Fruit fly (Drosophila melanogaster) Kc167 (cell line): ENCODE measurements around the gene tbrd-1.

ENCODE experiments used
- Myc ChIP-seq: fragments of >200 bp; optimal IDR thresholded peaks from 2 replicates; lab custom pipeline; 2017; ENCODE audit warnings: missing external identifiers
- h ChIP-seq: fragments of >200 bp; optimal IDR thresholded peaks from 3 replicates; lab custom pipeline; 2018; ENCODE audit warnings: missing external identifiers
- insv ChIP-seq: fragments of >200 bp; optimal IDR thresholded peaks from 3 replicates; lab custom pipeline; 2018; ENCODE audit warnings: missing external identifiers
- psq ChIP-seq: fragments of >200 bp; optimal IDR thresholded peaks from 2 replicates; lab custom pipeline; 2017; ENCODE audit warnings: missing external identifiers

- TF ChIP-seq psq (lab: Kevin White, UChicago) (no peak), h (lab: Kevin White, UChicago) (no peak), Myc (no peak), insv (lab: Kevin White, UChicago) (no peak)
These were observed 49.2 kb upstream of the tbrd-1 start for dm6 chr3R:23942550-23942949.
